Worm (Caenorhabditis elegans): ENCODE results near the gene str-256.

DNA sequence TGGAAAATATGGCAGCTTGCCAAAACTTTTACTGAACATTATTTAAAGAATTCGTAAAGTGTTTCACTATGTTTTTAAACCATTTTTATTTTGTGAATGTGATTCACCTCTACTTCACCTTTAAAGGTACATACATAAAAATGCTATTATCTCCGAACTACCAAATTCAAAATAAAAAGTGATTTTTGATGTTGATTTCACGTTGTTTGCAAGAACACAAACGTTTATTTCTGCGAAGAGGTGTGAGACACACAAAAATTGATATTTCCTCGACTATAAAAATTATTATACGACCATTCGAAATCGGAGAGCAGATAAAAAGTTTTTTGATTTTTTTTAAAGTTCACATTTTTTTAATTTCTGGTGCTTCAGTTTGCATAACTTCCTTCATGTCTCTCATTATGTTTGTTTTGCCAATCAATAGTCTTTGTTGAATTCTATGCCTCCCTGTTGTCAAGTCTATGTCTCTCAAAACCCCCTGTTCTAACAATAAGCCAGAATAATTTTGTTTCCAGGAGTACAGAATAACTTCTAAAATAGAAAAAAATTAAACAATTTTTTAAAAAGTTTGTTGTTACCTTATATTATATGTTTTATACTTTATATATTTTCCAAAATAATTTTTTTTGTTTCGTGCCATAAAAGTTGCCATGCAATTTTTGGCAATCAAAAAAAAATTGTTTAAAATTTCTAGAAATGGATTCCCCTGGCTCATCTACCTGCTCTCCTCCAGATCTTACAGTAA is 50.2 kb downstream of the str-256 start, which contains the start of gene nhr-123:
- TF ChIP-seq hlh-8 (tag; optimal IDR thresholded peaks at IDR 0.05) (no peak), elt-2 (tag; optimal IDR thresholded peaks at IDR 0.05) (no peak), nhr-232 (tag; optimal IDR thresholded peaks at IDR 0.05) (no peak), K09A11.1 (tag; optimal IDR thresholded peaks at IDR 0.05; ENCODE audit: insufficient read depth) (no peak), elt-4 (tag; optimal IDR thresholded peaks at IDR 0.05) (no peak), unc-86 (tag; optimal IDR thresholded peaks at IDR 0.05) (no peak), K02D7.2 (tag; optimal IDR thresholded peaks at IDR 0.05) (no peak), ets-4 (tag; optimal IDR thresholded peaks at IDR 0.05) (no peak)
